Worm (Caenorhabditis elegans) whole organism, L3 larva: ENCODE results near the gene rpi-1.
A peak's percentile ranks its signal among the peaks of the same experiment; 100 is the strongest.

Experiments used
- aly-2 ChIP-seq: fragments of 150-350 bp; optimal IDR thresholded peaks from 2 replicates; lab custom pipeline; 2014; ENCODE audit warnings: missing biosample characterization, missing genetic modification characterization
- ama-1 ChIP-seq: fragments of 150-350 bp; optimal IDR thresholded peaks from 2 replicates; lab custom pipeline; 2018
- ceh-28 ChIP-seq: fragments of 150-350 bp; optimal IDR thresholded peaks from 2 replicates; lab custom pipeline; 2014; ENCODE audit warnings: missing biosample characterization, missing genetic modification reagents, missing genetic modification characterization
- ceh-82 ChIP-seq: fragments of 150-350 bp; optimal IDR thresholded peaks from 2 replicates; lab custom pipeline; 2014; ENCODE audit warnings: missing biosample characterization, missing genetic modification characterization
- ceh-9 ChIP-seq: sonication (generic microtip); optimal IDR thresholded peaks from 2 replicates; lab custom pipeline; 2018; ENCODE audit warnings: missing biosample characterization, missing genetic modification characterization
- egl-27 ChIP-seq: sonication (generic microtip); optimal IDR thresholded peaks from 4 replicates; lab custom pipeline; 2017; ENCODE audit warnings: missing biosample characterization, missing genetic modification reagents, missing genetic modification characterization
- egl-5 ChIP-seq: fragments of 150-350 bp; optimal IDR thresholded peaks from 2 replicates; lab custom pipeline; 2017; ENCODE audit warnings: missing biosample characterization, missing genetic modification reagents, missing genetic modification characterization, inconsistent platforms
- elt-1 ChIP-seq: fragments of 150-350 bp; optimal IDR thresholded peaks from 2 replicates; lab custom pipeline; 2014; ENCODE audit warnings: missing biosample characterization, missing genetic modification characterization
- elt-2 ChIP-seq: sonication (generic microtip); optimal IDR thresholded peaks from 2 replicates; lab custom pipeline; 2016; ENCODE audit warnings: missing genetic modification reagents, mild to moderate bottlenecking, missing genetic modification characterization, missing compliant biosample characterization
- elt-3 ChIP-seq, 3 experiments: fragments of 150-350 bp in 1 of 3; sonication (generic microtip) in 2 of 3; optimal IDR thresholded peaks; 2 replicates in 2 of 3; 4 replicates in 1 of 3; lab custom pipeline; 2014 to 2017; ENCODE audit warnings: missing biosample characterization in 3 of 3, missing genetic modification characterization in 3 of 3
- fkh-10 ChIP-seq: sonication (generic microtip); optimal IDR thresholded peaks from 2 replicates; lab custom pipeline; 2017; ENCODE audit warnings: missing biosample characterization, missing genetic modification reagents, missing genetic modification characterization
- fkh-2 ChIP-seq: fragments of 150-350 bp; optimal IDR thresholded peaks from 2 replicates; lab custom pipeline; 2014; ENCODE audit warnings: missing biosample characterization, missing genetic modification reagents, missing genetic modification characterization
- jun-1 ChIP-seq: fragments of 150-350 bp; optimal IDR thresholded peaks from 2 replicates; lab custom pipeline; 2014; ENCODE audit warnings: missing biosample characterization, missing genetic modification reagents, missing genetic modification characterization
- lin-15B ChIP-seq: fragments of 150-350 bp; optimal IDR thresholded peaks from 2 replicates; lab custom pipeline; 2014; ENCODE audit warnings: missing biosample characterization, missing genetic modification characterization
- lin-39 ChIP-seq: fragments of 150-350 bp; optimal IDR thresholded peaks from 2 replicates; lab custom pipeline; 2018; ENCODE audit warnings: missing biosample characterization, missing genetic modification reagents, missing genetic modification characterization
- lsy-12 ChIP-seq: sonication (generic microtip); optimal IDR thresholded peaks from 2 replicates; lab custom pipeline; 2016; ENCODE audit warnings: mild to moderate bottlenecking, missing genetic modification characterization, missing compliant biosample characterization
- mml-1 ChIP-seq: fragments of 150-350 bp; sonication (generic microtip); optimal IDR thresholded peaks from 3 replicates; lab custom pipeline; 2014; ENCODE audit warnings: missing biosample characterization, missing genetic modification characterization
- nfya-1 ChIP-seq: sonication (generic microtip); optimal IDR thresholded peaks from 2 replicates; lab custom pipeline; 2017; ENCODE audit warnings: missing genetic modification characterization, mild to moderate bottlenecking, missing compliant biosample characterization, antibody characterized with exemption, moderate library complexity; ENCODE audit not compliant: insufficient read depth
- nhr-237 ChIP-seq: fragments of 150-350 bp; optimal IDR thresholded peaks from 2 replicates; lab custom pipeline; 2014; ENCODE audit warnings: missing biosample characterization, missing genetic modification characterization
- nhr-25 ChIP-seq: sonication (generic microtip); optimal IDR thresholded peaks from 2 replicates; lab custom pipeline; 2017; ENCODE audit warnings: missing biosample characterization, missing genetic modification characterization
- nhr-28 ChIP-seq: fragments of 150-350 bp; optimal IDR thresholded peaks from 2 replicates; lab custom pipeline; 2014; ENCODE audit warnings: missing biosample characterization, missing genetic modification characterization
- nhr-43 ChIP-seq: sonication (generic microtip); optimal IDR thresholded peaks from 2 replicates; lab custom pipeline; 2016; ENCODE audit warnings: mild to moderate bottlenecking, missing genetic modification characterization, missing compliant biosample characterization; ENCODE audit not compliant: poor library complexity, severe bottlenecking
- nhr-67 ChIP-seq: fragments of 150-350 bp; optimal IDR thresholded peaks from 2 replicates; lab custom pipeline; 2014; ENCODE audit warnings: missing biosample characterization, missing genetic modification characterization
- nhr-77 ChIP-seq: fragments of 150-350 bp; optimal IDR thresholded peaks from 2 replicates; lab custom pipeline; 2014; ENCODE audit warnings: missing biosample characterization, missing genetic modification characterization
- pha-4 ChIP-seq: fragments of 150-350 bp; optimal IDR thresholded peaks from 2 replicates; lab custom pipeline; 2014; ENCODE audit warnings: missing biosample characterization, missing genetic modification reagents, missing genetic modification characterization
- pqm-1 ChIP-seq: fragments of 150-350 bp; optimal IDR thresholded peaks from 2 replicates; lab custom pipeline; 2017; ENCODE audit warnings: missing biosample characterization, missing genetic modification characterization, inconsistent platforms
- skn-1 ChIP-seq: fragments of 150-350 bp; optimal IDR thresholded peaks from 2 replicates; lab custom pipeline; 2014; ENCODE audit warnings: missing biosample characterization, missing genetic modification characterization
- tbx-2 ChIP-seq: sonication (generic microtip); optimal IDR thresholded peaks from 2 replicates; lab custom pipeline; 2016; ENCODE audit warnings: mild to moderate bottlenecking, missing genetic modification characterization, missing compliant biosample characterization
- unc-39 ChIP-seq: sonication (generic microtip); optimal IDR thresholded peaks from 4 replicates; lab custom pipeline; 2017; ENCODE audit warnings: missing biosample characterization, missing genetic modification characterization
- unc-62 ChIP-seq: fragments of 150-350 bp; sonication (generic microtip); optimal IDR thresholded peaks from 4 replicates; lab custom pipeline; 2014; ENCODE audit warnings: missing biosample characterization, missing genetic modification reagents, missing genetic modification characterization
- zag-1 ChIP-seq: fragments of 150-350 bp; optimal IDR thresholded peaks from 2 replicates; lab custom pipeline; 2014; ENCODE audit warnings: missing biosample characterization, missing genetic modification characterization
- ztf-4 ChIP-seq: fragments of 150-350 bp; optimal IDR thresholded peaks from 2 replicates; lab custom pipeline; 2014; ENCODE audit warnings: missing biosample characterization, missing genetic modification characterization

The rpi-1 gene

ce11 chrII:13964325-13964724 is 2.1 kb upstream of the rpi-1 start:
- TF ChIP-seq pqm-1 (tag; lab: Kevin White, UChicago) (no peak), unc-62 (no peak), elt-1 (tag; lab: Kevin White, UChicago) (no peak), mml-1 (tag; lab: Kevin White, UChicago) (no peak), aly-2 (tag; lab: Kevin White, UChicago) (no peak), elt-3 (tag; optimal IDR thresholded peaks at IDR 0.05; lab: Kevin White, UChicago) (no peak), tbx-2 (no peak), egl-27 (tag; lab: Kevin White, UChicago) (no peak), fkh-2 (tag; lab: Kevin White, UChicago) (no peak), nhr-25 (tag; lab: Kevin White, UChicago) (no peak), nhr-43 (tag; lab: Kevin White, UChicago) (no peak), egl-5 (no peak), ztf-4 (tag; lab: Kevin White, UChicago) (no peak)

- TF ChIP-seq pqm-1 (tag; lab: Kevin White, UChicago) (no peak), nhr-237 (tag; lab: Kevin White, UChicago) (no peak), fkh-10 (GFP tag; lab: Kevin White, UChicago) (no peak), aly-2 (tag; lab: Kevin White, UChicago) (no peak), jun-1 (no peak), ama-1 (lab: Kevin White, UChicago) (no peak), unc-39 (no peak), skn-1 (tag; lab: Kevin White, UChicago) (no peak), nhr-43 (tag; lab: Kevin White, UChicago) (no peak), lin-15B (tag; lab: Kevin White, UChicago) (no peak), egl-5 (no peak), ceh-9 (no peak), elt-2 (tag; lab: Kevin White, UChicago) (no peak), zag-1 (tag; lab: Kevin White, UChicago) (no peak), ceh-82 (tag; lab: Kevin White, UChicago) (no peak), egl-27 (tag; lab: Kevin White, UChicago) (no peak), nhr-67 (tag; lab: Kevin White, UChicago) (no peak), fkh-2 (tag; lab: Kevin White, UChicago) (no peak)
Measured at ce11 chrII:13961567-13961966, 652 bp downstream of the rpi-1 start.

- peak; percentile 5 for TF ChIP-seq ceh-28 (tag; lab: Kevin White, UChicago)
- TF ChIP-seq pqm-1 (tag; lab: Kevin White, UChicago), result peak; percentile 1
- no peak for TF ChIP-seq nhr-77 (tag; lab: Kevin White, UChicago)
- peak; percentile 62 for TF ChIP-seq elt-2 (tag; lab: Kevin White, UChicago)
- TF ChIP-seq nhr-28 (tag; lab: Kevin White, UChicago), result no peak
- no peak for TF ChIP-seq unc-39
- no peak for TF ChIP-seq lin-39 (tag; lab: Kevin White, UChicago)
Measured at ce11 chrII:13958359-13958758, 3.9 kb downstream of the rpi-1 start.

ce11 chrII:13957437-13957836 is 4.8 kb downstream of the rpi-1 start, which contains the start of gene zip-3:
Gene zip-3 (minus strand): TSS chrII:13957457.
- TF ChIP-seq aly-2 (tag; lab: Kevin White, UChicago) (no peak), nhr-237 (tag; lab: Kevin White, UChicago) (no peak), ztf-4 (tag; lab: Kevin White, UChicago) (no peak), unc-39 (no peak), tbx-2 (no peak), elt-2 (tag; lab: Kevin White, UChicago) (peak; percentile 88), pqm-1 (tag; lab: Kevin White, UChicago) (peak; percentile 55)

- TF ChIP-seq pqm-1 (tag; lab: Kevin White, UChicago) (peak; percentile 92), jun-1 (peak; percentile 13), nfya-1 (tag; lab: Kevin White, UChicago) (peak; percentile 59), fkh-10 (GFP tag; lab: Kevin White, UChicago) (no peak), elt-2 (tag; lab: Kevin White, UChicago) (peak; percentile 96), lsy-12 (tag; lab: Kevin White, UChicago) (no peak), pha-4 (peak; percentile 33)
Measured at ce11 chrII:13956529-13956928, 5.7 kb downstream of the rpi-1 start.
